Worm (Caenorhabditis elegans) whole organism, late embryonic: ENCODE results near the gene Y45F10C.1.

Experiments
- Y22D7AL.16 ChIP-seq: sonication (generic microtip); optimal IDR thresholded peaks from 2 replicates; lab custom pipeline; 2016; ENCODE audit warnings: missing genetic modification characterization, missing compliant biosample characterization
- ama-1 ChIP-seq: fragments of 150-350 bp; optimal IDR thresholded peaks from 2 replicates; lab custom pipeline; 2014
- ceh-22 ChIP-seq: sonication (generic microtip); optimal IDR thresholded peaks from 2 replicates; lab custom pipeline; 2017; ENCODE audit warnings: missing biosample characterization, missing genetic modification characterization
- ceh-48 ChIP-seq: sonication (generic microtip); optimal IDR thresholded peaks from 2 replicates; lab custom pipeline; 2016; ENCODE audit warnings: missing genetic modification characterization, inconsistent platforms, missing compliant biosample characterization
- hlh-30 ChIP-seq: sonication (generic microtip); optimal IDR thresholded peaks from 2 replicates; lab custom pipeline; 2017; ENCODE audit warnings: antibody characterized with exemption, missing genetic modification characterization, missing compliant biosample characterization; ENCODE audit not compliant: insufficient read depth
- pax-1 ChIP-seq: fragments of 150-350 bp; optimal IDR thresholded peaks from 2 replicates; lab custom pipeline; 2014; ENCODE audit warnings: missing biosample characterization, missing genetic modification characterization
- pha-2 ChIP-seq: sonication (generic microtip); optimal IDR thresholded peaks from 2 replicates; lab custom pipeline; 2017; ENCODE audit warnings: mild to moderate bottlenecking, missing genetic modification characterization, missing compliant biosample characterization
- tbx-2 ChIP-seq: sonication (generic microtip); optimal IDR thresholded peaks from 2 replicates; lab custom pipeline; 2016; ENCODE audit warnings: missing genetic modification characterization, missing compliant biosample characterization
- unc-55 ChIP-seq: sonication (generic microtip); optimal IDR thresholded peaks from 2 replicates; lab custom pipeline; 2017; ENCODE audit warnings: missing biosample characterization, missing genetic modification reagents, missing genetic modification characterization

ce11 chrIV:13696900-13697299 lies 37.6 kb upstream of the Y45F10C.1 start:
- TF ChIP-seq ama-1 (lab: Kevin White, UChicago) (no peak), ceh-22 (tag; lab: Kevin White, UChicago) (no peak), hlh-30 (tag; lab: Kevin White, UChicago) (no peak), ceh-48 (tag; lab: Kevin White, UChicago) (no peak), pha-2 (tag; lab: Kevin White, UChicago) (no peak), unc-55 (GFP tag; lab: Kevin White, UChicago) (no peak), pax-1 (tag; lab: Kevin White, UChicago) (no peak), tbx-2 (no peak), Y22D7AL.16 (tag; lab: Kevin White, UChicago) (no peak)
